Fruit fly (Drosophila melanogaster): ENCODE data around the gene Taf10b.

Gene Taf10b

DNA sequence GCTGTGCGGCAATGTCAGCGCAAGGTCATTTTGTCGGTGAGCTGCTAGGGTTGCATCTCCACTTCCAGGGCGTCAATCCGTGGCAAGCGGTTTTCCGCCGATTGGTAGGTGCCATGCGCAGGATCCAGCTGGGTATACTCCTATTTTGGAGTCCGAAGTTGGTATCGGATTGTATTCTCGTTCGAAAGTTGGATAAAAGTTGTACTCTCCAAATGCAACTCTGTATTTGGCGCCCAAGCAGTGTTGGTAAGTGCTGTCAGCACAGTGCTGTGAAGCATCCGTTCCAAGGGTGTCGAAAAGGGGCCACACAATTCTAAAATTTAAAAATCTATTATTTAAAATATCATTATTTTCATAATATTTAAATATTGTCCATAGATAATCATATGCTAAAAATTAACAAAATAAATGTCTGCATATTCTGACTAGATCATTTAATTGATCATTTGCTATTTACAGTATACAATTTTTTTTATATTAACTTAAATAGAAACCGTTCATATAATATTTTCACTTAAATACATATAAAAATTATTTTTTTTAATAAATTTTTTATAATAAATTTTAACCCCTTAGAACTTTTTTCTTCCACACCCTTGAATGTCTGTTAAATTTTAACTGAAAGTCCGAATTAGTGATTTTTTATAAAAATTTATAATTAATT, 19.0 kb downstream of the Taf10b start (continued):
- no peak; the same call in 1 of the 2 replicates for TF ChIP-seq CG31441 (GFP tag; IDR thresholded peaks at IDR 0.05)
- peak; percentile 92 for TF ChIP-seq CG7839 (tag; optimal IDR thresholded peaks at IDR 0.05)
- TF ChIP-seq CG11085 (GFP tag; IDR thresholded peaks at IDR 0.05): peak; percentile 91
- peak; percentile 58 for TF ChIP-seq disco-r (GFP tag; optimal IDR thresholded peaks at IDR 0.05)
- no peak for TF ChIP-seq sr (GFP tag; IDR thresholded peaks at IDR 0.05)
- TF ChIP-seq CG32767 (GFP tag; IDR thresholded peaks at IDR 0.05): peak; percentile 77
- TF ChIP-seq ssp (GFP tag; IDR thresholded peaks at IDR 0.05): peak; percentile 75
- TF ChIP-seq bigmax (GFP tag; optimal IDR thresholded peaks at IDR 0.05): peak; percentile 53
- TF ChIP-seq ara (GFP tag; IDR thresholded peaks at IDR 0.05): peak; percentile 76
- TF ChIP-seq Jarid2 (GFP tag; optimal IDR thresholded peaks at IDR 0.05): peak; percentile 45
- TF ChIP-seq unpg (GFP tag; optimal IDR thresholded peaks at IDR 0.05): peak; percentile 81
- peak; percentile 86 for TF ChIP-seq chn (GFP tag; optimal IDR thresholded peaks at IDR 0.05)
- peak; percentile 18; the same call in 1 of the 2 replicates for TF ChIP-seq Doc2 (GFP tag; IDR thresholded peaks at IDR 0.05)
- TF ChIP-seq CG10654 (GFP tag; optimal IDR thresholded peaks at IDR 0.05): peak; percentile 87
- TF ChIP-seq org-1 (GFP tag; optimal IDR thresholded peaks at IDR 0.05): peak; percentile 67
- peak; percentile 92 for TF ChIP-seq lilli (GFP tag; optimal IDR thresholded peaks at IDR 0.05)
- peak; percentile 74 for TF ChIP-seq CG1647 (GFP tag; optimal IDR thresholded peaks at IDR 0.05)
- TF ChIP-seq Poxn (GFP tag; IDR thresholded peaks at IDR 0.05): peak; percentile 46; the same call in 1 of the 2 replicates
- no peak for TF ChIP-seq crol (GFP tag; IDR thresholded peaks at IDR 0.05)
- peak; percentile 77 for TF ChIP-seq emc (GFP tag; optimal IDR thresholded peaks at IDR 0.05)
- peak; percentile 89 for TF ChIP-seq Fer1 (GFP tag; optimal IDR thresholded peaks at IDR 0.05)
- TF ChIP-seq sima (GFP tag; optimal IDR thresholded peaks at IDR 0.05): peak; percentile 18
- no peak for TF ChIP-seq yki (optimal IDR thresholded peaks at IDR 0.05)
- peak; percentile 59 for TF ChIP-seq CG4707 (GFP tag; optimal IDR thresholded peaks at IDR 0.05)
- peak; percentile 82 for TF ChIP-seq CG8290 (GFP tag; optimal IDR thresholded peaks at IDR 0.05)
- peak; percentile 94 to 96 for TF ChIP-seq CG8290 (tag; optimal IDR thresholded peaks at IDR 0.05)
- peak; percentile 86 to 89 for TF ChIP-seq dpn (GFP tag; optimal IDR thresholded peaks at IDR 0.05)
- TF ChIP-seq CG7987 (GFP tag; optimal IDR thresholded peaks at IDR 0.05): peak; percentile 85
- TF ChIP-seq CG3065 (GFP tag; optimal IDR thresholded peaks at IDR 0.05): peak; percentile 67
- peak; percentile 83 for TF ChIP-seq CG9727 (GFP tag; optimal IDR thresholded peaks at IDR 0.05)
- no peak for TF ChIP-seq CG7745 (tag; optimal IDR thresholded peaks at IDR 0.05)
- TF ChIP-seq tio (GFP tag; optimal IDR thresholded peaks at IDR 0.05): no peak
- no peak for TF ChIP-seq CG2129 (GFP tag; IDR thresholded peaks at IDR 0.05; ENCODE audit: partially characterized antibody)
- TF ChIP-seq peb (GFP tag; IDR thresholded peaks at IDR 0.05): peak; percentile 50; the same call in 1 of the 2 replicates
- TF ChIP-seq Ada2b (GFP tag; IDR thresholded peaks at IDR 0.05): peak; percentile 62
- no peak for TF ChIP-seq prd (optimal IDR thresholded peaks at IDR 0.05)
- peak; percentile 90 for TF ChIP-seq prd (GFP tag; IDR thresholded peaks at IDR 0.05)
- TF ChIP-seq luna (GFP tag; optimal IDR thresholded peaks at IDR 0.05): peak; percentile 39
- peak; percentile 47 for TF ChIP-seq CG2202 (tag; optimal IDR thresholded peaks at IDR 0.05)
- peak; percentile 94 for TF ChIP-seq Hmr (GFP tag; optimal IDR thresholded peaks at IDR 0.05)
- TF ChIP-seq Ets65A (GFP tag): peak; percentile 99
- TF ChIP-seq schlank (tag; optimal IDR thresholded peaks at IDR 0.05): peak; percentile 61
- TF ChIP-seq CG13894 (tag; optimal IDR thresholded peaks at IDR 0.05): peak; percentile 94
- TF ChIP-seq pnt (GFP tag; optimal IDR thresholded peaks at IDR 0.05): peak; percentile 66
- peak; percentile 58 for TF ChIP-seq CG15696 (tag; optimal IDR thresholded peaks at IDR 0.05)
- TF ChIP-seq CG14710 (tag; optimal IDR thresholded peaks at IDR 0.05): peak; percentile 80
- TF ChIP-seq MTF-1 (GFP tag; optimal IDR thresholded peaks at IDR 0.05; ENCODE audit: borderline replicate concordance): peak; percentile 64
- no peak for TF ChIP-seq Lpt (GFP tag; optimal IDR thresholded peaks at IDR 0.05)
- no peak; the same call in 2 of the 3 replicates for TF ChIP-seq CG34224 (GFP tag; IDR thresholded peaks at IDR 0.05; ENCODE audit: partially characterized antibody)
- TF ChIP-seq CG15269 (tag; optimal IDR thresholded peaks at IDR 0.05): peak; percentile 90
- peak; percentile 70 for TF ChIP-seq CG10462 (GFP tag; optimal IDR thresholded peaks at IDR 0.05)

All from whole organism, embryonic.